Worm (Caenorhabditis elegans) whole organism, L1 larva: Measurements from ENCODE around the gene Y53F4B.25.

Experiments
- C34B4.2 ChIP-seq: sonication (generic microtip); optimal IDR thresholded peaks from 2 replicates; lab custom pipeline; 2017; ENCODE audit warnings: mild to moderate bottlenecking, missing genetic modification characterization, missing compliant biosample characterization
- Y116A8C.19 ChIP-seq: sonication (generic microtip); optimal IDR thresholded peaks from 2 replicates; lab custom pipeline; 2016; ENCODE audit warnings: missing compliant biosample characterization, missing genetic modification characterization, borderline replicate concordance
- alr-1 ChIP-seq: fragments of 200-800 bp; sonication (Bioruptor generic); optimal IDR thresholded peaks from 2 replicates; lab custom pipeline; 2018; ENCODE audit warnings: borderline replicate concordance, mild to moderate bottlenecking, missing genetic modification characterization, missing compliant biosample characterization
- aly-2 ChIP-seq: fragments of 150-350 bp; optimal IDR thresholded peaks from 2 replicates; lab custom pipeline; 2014; ENCODE audit warnings: missing biosample characterization, missing genetic modification characterization
- blmp-1 ChIP-seq: fragments of 150-350 bp; optimal IDR thresholded peaks from 2 replicates; lab custom pipeline; 2014; ENCODE audit warnings: missing biosample characterization, missing genetic modification characterization
- ceh-63 ChIP-seq: fragments of 200-800 bp; sonication (Bioruptor generic); optimal IDR thresholded peaks from 2 replicates; lab custom pipeline; 2018; ENCODE audit warnings: mild to moderate bottlenecking, missing genetic modification characterization, missing compliant biosample characterization
- ceh-82 ChIP-seq, 3 experiments: fragments of 150-350 bp in 1 of 3; sonication (generic microtip) in 2 of 3; optimal IDR thresholded peaks; 2 replicates each; lab custom pipeline; 2014 to 2017; ENCODE audit warnings: missing biosample characterization in 3 of 3, missing genetic modification characterization in 3 of 3
- ces-1 ChIP-seq: fragments of 150-350 bp; optimal IDR thresholded peaks from 2 replicates; lab custom pipeline; 2014; ENCODE audit warnings: missing biosample characterization, missing genetic modification reagents, missing genetic modification characterization
- efl-1 ChIP-seq, 4 experiments: fragments of 150-350 bp; optimal IDR thresholded peaks in 3 of 4; peaks in 1 of 4; 1 replicate in 1 of 4; 2 replicates in 3 of 4; lab custom pipeline; 2014; ENCODE audit warnings: missing biosample characterization in 2 of 4, missing genetic modification characterization in 2 of 4, missing genetic modification reagents in 2 of 4
- efl-3 ChIP-seq: fragments of 200-800 bp; sonication (Bioruptor generic); optimal IDR thresholded peaks from 2 replicates; lab custom pipeline; 2018; ENCODE audit warnings: mild to moderate bottlenecking, missing genetic modification characterization, missing compliant biosample characterization
- egl-27 ChIP-seq, 2 experiments: fragments of 150-350 bp in 1 of 2; sonication (generic microtip); optimal IDR thresholded peaks; 3 replicates each; lab custom pipeline; 2017 to 2018; ENCODE audit warnings: missing biosample characterization in 2 of 2, missing genetic modification characterization in 2 of 2, missing genetic modification reagents in 2 of 2
- elt-2 ChIP-seq: sonication (generic microtip); optimal IDR thresholded peaks from 2 replicates; lab custom pipeline; 2016; ENCODE audit warnings: missing genetic modification characterization, mild to moderate bottlenecking, inconsistent platforms, missing compliant biosample characterization, missing genetic modification reagents
- fkh-4 ChIP-seq: sonication (generic microtip); optimal IDR thresholded peaks from 2 replicates; lab custom pipeline; 2016; ENCODE audit warnings: missing compliant biosample characterization, missing genetic modification characterization, borderline replicate concordance
- fkh-8 ChIP-seq: sonication (generic microtip); optimal IDR thresholded peaks from 2 replicates; lab custom pipeline; 2016; ENCODE audit warnings: mild to moderate bottlenecking, missing genetic modification characterization, missing compliant biosample characterization
- fos-1 ChIP-seq: fragments of 150-350 bp; optimal IDR thresholded peaks from 2 replicates; lab custom pipeline; 2014; ENCODE audit warnings: missing biosample characterization, missing genetic modification characterization
- grh-1 ChIP-seq: fragments of 200-800 bp; sonication (Bioruptor generic); IDR thresholded peaks from 2 replicates; pipeline ENCODE4 v1.3.6; 2022; ENCODE audit warnings: missing genetic modification reagents, missing genetic modification characterization, missing compliant biosample characterization
- hlh-17 ChIP-seq: fragments of 200-800 bp; sonication (Bioruptor generic); optimal IDR thresholded peaks from 2 replicates; lab custom pipeline; 2018; ENCODE audit warnings: missing genetic modification characterization, mild to moderate bottlenecking, missing compliant biosample characterization, moderate library complexity, borderline replicate concordance
- lin-13 ChIP-seq: fragments of 150-350 bp; optimal IDR thresholded peaks from 2 replicates; lab custom pipeline; 2014; ENCODE audit warnings: missing biosample characterization, missing genetic modification reagents, missing genetic modification characterization
- lin-15B ChIP-seq: fragments of 150-350 bp; sonication (generic microtip); optimal IDR thresholded peaks from 3 replicates; lab custom pipeline; 2014; ENCODE audit warnings: missing biosample characterization, missing genetic modification characterization
- lin-35 ChIP-seq, 2 experiments: fragments of 150-350 bp; optimal IDR thresholded peaks; 2 replicates each; lab custom pipeline; 2014; ENCODE audit warnings: missing biosample characterization in 2 of 2, missing genetic modification characterization in 2 of 2, missing genetic modification reagents in 2 of 2
- lir-3 ChIP-seq: sonication (generic microtip); optimal IDR thresholded peaks from 2 replicates; lab custom pipeline; 2016; ENCODE audit warnings: mild to moderate bottlenecking, missing genetic modification characterization, moderate library complexity, missing compliant biosample characterization; ENCODE audit not compliant: poor library complexity
- lsy-2 ChIP-seq, 2 experiments: fragments of 150-350 bp; optimal IDR thresholded peaks; 2 replicates each; lab custom pipeline; 2014; ENCODE audit warnings: missing biosample characterization in 2 of 2, missing genetic modification characterization in 2 of 2
- mab-9 ChIP-seq: fragments of 200-800 bp; sonication (Bioruptor generic); IDR thresholded peaks from 2 replicates; pipeline ENCODE4 v1.3.6; 2022; ENCODE audit warnings: missing genetic modification reagents, missing genetic modification characterization, missing compliant biosample characterization
- nhr-12 ChIP-seq: sonication (generic microtip); optimal IDR thresholded peaks from 2 replicates; lab custom pipeline; 2017; ENCODE audit warnings: missing biosample characterization, missing genetic modification characterization
- nhr-19 ChIP-seq: fragments of 200-800 bp; sonication (Bioruptor generic); conservative IDR thresholded peaks from 2 replicates; pipeline ENCODE4 v1.3.6; 2022; ENCODE audit warnings: missing genetic modification characterization, missing compliant biosample characterization
- nhr-76 ChIP-seq: sonication (generic microtip); optimal IDR thresholded peaks from 2 replicates; lab custom pipeline; 2017; ENCODE audit warnings: missing biosample characterization, missing genetic modification characterization
- nhr-77 ChIP-seq: fragments of 150-350 bp; optimal IDR thresholded peaks from 2 replicates; lab custom pipeline; 2014; ENCODE audit warnings: missing biosample characterization, missing genetic modification characterization
- nhr-90 ChIP-seq: sonication (generic microtip); optimal IDR thresholded peaks from 2 replicates; lab custom pipeline; 2016; ENCODE audit warnings: mild to moderate bottlenecking, missing genetic modification characterization, missing compliant biosample characterization; ENCODE audit not compliant: poor library complexity
- pag-3 ChIP-seq: sonication (generic microtip); optimal IDR thresholded peaks from 2 replicates; lab custom pipeline; 2017; ENCODE audit warnings: missing genetic modification characterization, mild to moderate bottlenecking, missing compliant biosample characterization, antibody characterized with exemption, borderline replicate concordance; ENCODE audit not compliant: insufficient read depth
- pax-3 ChIP-seq: fragments of 200-800 bp; sonication (Bioruptor generic); optimal IDR thresholded peaks from 2 replicates; lab custom pipeline; 2018; ENCODE audit warnings: mild to moderate bottlenecking, missing genetic modification characterization, moderate library complexity, missing compliant biosample characterization
- rnt-1 ChIP-seq: sonication (generic microtip); optimal IDR thresholded peaks from 2 replicates; lab custom pipeline; 2016; ENCODE audit warnings: mild to moderate bottlenecking, missing genetic modification characterization, moderate library complexity, missing compliant biosample characterization
- skn-1 ChIP-seq: fragments of 150-350 bp; optimal IDR thresholded peaks from 2 replicates; lab custom pipeline; 2014; ENCODE audit warnings: missing biosample characterization, missing genetic modification characterization
- sup-37 ChIP-seq: fragments of 200-800 bp; sonication (Bioruptor generic); optimal IDR thresholded peaks from 2 replicates; lab custom pipeline; 2018; ENCODE audit warnings: mild to moderate bottlenecking, missing genetic modification characterization, missing compliant biosample characterization
- tlp-1 ChIP-seq: fragments of 150-350 bp; optimal IDR thresholded peaks from 2 replicates; lab custom pipeline; 2014; ENCODE audit warnings: missing biosample characterization, missing genetic modification characterization
- unc-62 ChIP-seq: fragments of 150-350 bp; optimal IDR thresholded peaks from 2 replicates; lab custom pipeline; 2014; ENCODE audit warnings: missing biosample characterization, missing genetic modification reagents, missing genetic modification characterization
- vab-15 ChIP-seq: sonication (generic microtip); optimal IDR thresholded peaks from 2 replicates; lab custom pipeline; 2017; ENCODE audit warnings: missing genotype, mild to moderate bottlenecking, missing genetic modification characterization, missing compliant biosample characterization
- zip-4 ChIP-seq: fragments of 200-800 bp; sonication (Bioruptor generic); optimal IDR thresholded peaks from 2 replicates; lab custom pipeline; 2018; ENCODE audit warnings: mild to moderate bottlenecking, missing genetic modification characterization, moderate library complexity, missing compliant biosample characterization
- ztf-11 ChIP-seq, 2 experiments: sonication (generic microtip); optimal IDR thresholded peaks; 2 replicates each; lab custom pipeline; 2016 to 2017; ENCODE audit warnings: missing genetic modification characterization in 2 of 2, missing biosample characterization in 1 of 2, missing compliant biosample characterization in 1 of 2

Y53F4B.25 gene

DNA sequence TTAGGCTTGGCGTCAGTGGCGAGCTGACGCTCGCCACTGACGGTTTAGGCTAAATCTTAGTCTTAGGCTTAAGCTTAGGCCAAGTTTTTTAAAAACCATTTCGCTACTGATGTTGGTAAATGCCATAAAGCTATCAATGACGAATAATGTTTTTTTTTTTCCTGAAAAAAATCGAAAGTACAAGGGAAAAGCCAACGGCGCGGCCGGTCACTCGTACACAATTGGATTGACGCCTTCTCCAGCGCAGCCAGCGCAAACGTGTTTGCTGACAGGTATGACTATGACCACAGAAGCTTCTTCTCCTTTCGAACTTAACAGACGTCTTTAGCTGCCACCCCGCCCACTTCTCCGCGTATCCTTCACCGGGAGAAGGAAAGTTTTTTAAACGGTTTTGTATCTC is 9.6 kb downstream of the Y53F4B.25 start, which contains the start of gene Y53F4B.27:
Gene Y53F4B.27, plus strand, starts transcription at position 301 of the 400 bp plus-strand sequence.
- no peak for TF ChIP-seq nhr-76
- TF ChIP-seq blmp-1 (tag; lab: Kevin White, UChicago): peak; percentile 63

DNA sequence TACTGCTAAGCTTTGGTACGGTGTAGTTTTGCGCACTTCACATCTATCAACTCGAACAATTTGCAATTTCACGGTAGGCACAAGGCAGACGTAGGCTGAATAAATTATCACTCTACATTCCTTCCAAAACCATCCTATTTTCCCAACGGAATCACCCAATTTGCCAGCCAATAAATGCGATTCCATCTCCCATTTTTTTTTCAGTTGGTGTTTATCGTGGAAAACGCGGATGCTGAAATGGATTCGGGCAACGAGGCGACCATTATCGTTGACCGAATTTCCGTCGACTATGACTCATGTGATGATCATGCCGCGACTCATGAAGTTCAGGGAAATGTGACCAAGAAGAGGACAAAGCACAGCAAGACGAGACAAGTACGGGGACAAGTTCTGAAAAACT is 12.5 kb downstream of the Y53F4B.25 start:
- no peak for TF ChIP-seq fos-1 (tag; lab: Kevin White, UChicago)
- no peak for TF ChIP-seq blmp-1 (tag; lab: Kevin White, UChicago)
- TF ChIP-seq fkh-8 (tag; lab: Kevin White, UChicago): no peak
- TF ChIP-seq elt-2 (tag; lab: Kevin White, UChicago): no peak
- TF ChIP-seq ceh-63 (GFP tag; lab: Kevin White, UChicago): no peak
- no peak for TF ChIP-seq pag-3 (tag; lab: Kevin White, UChicago)
- no peak for TF ChIP-seq vab-15 (tag; lab: Kevin White, UChicago)
- no peak for TF ChIP-seq nhr-19 (GFP tag; lab: Robert Waterston, UW)
- no peak for TF ChIP-seq zip-4 (GFP tag; lab: Kevin White, UChicago)
- TF ChIP-seq ztf-11 (tag; optimal IDR thresholded peaks at IDR 0.05; lab: Kevin White, UChicago): no peak
- no peak for TF ChIP-seq lin-35 (GFP tag; optimal IDR thresholded peaks at IDR 0.05; lab: Kevin White, UChicago)
- no peak for TF ChIP-seq Y116A8C.19
- TF ChIP-seq lin-13 (GFP tag; lab: Kevin White, UChicago): no peak
- TF ChIP-seq ceh-82 (tag; optimal IDR thresholded peaks at IDR 0.05; lab: Kevin White, UChicago): no peak

DNA sequence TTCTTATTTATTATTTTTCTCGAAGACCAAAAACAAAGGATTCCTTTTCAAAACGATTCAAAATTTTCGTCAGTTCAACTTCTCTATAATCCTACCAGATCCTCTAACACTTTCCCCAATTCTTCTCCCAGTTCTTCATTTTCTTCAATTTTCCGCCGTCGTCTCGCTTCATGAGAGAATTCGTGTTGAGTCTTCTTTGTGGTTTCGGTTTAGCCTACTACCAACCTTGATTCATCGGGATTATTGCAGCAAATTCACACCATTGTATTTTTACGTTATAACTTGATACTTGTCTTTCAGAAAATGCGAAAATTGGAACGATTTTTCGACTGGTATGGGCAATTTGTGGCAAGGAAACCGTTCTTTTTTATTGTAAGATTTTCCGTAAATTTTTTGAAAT is 21.9 kb downstream of the Y53F4B.25 start, which contains the start of gene ptr-20:
Gene ptr-20, plus strand, starts transcription at position 301 of the 400 bp plus-strand sequence.
- TF ChIP-seq grh-1 (no peak), fkh-8 (tag; lab: Kevin White, UChicago) (no peak)

DNA sequence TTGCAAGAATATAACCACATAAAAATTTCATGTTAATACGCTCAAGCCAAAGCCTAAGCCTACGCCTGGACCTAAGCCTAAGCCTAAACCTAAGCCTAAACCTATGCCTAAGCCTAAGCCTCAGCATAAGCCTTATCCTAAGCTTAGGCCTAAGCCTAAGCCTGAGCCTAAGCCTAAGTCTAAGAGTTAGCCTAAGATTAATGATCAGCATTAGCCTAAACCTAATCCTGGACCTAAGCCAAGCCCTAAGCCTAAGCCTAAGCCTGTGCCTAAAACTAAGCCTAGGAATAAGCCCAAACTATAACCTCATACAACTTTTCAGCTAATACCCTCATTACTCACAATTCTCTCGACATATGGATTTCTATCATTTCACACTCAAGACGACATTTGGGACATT is 22.4 kb downstream of the Y53F4B.25 start:
- TF ChIP-seq rnt-1 (tag; lab: Kevin White, UChicago) (no peak), lin-13 (GFP tag; lab: Kevin White, UChicago) (no peak), fkh-4 (no peak), skn-1 (tag; lab: Kevin White, UChicago) (no peak), efl-1 (optimal IDR thresholded peaks at IDR 0.05; lab: Kevin White, UChicago) (no peak), efl-1 (GFP tag; optimal IDR thresholded peaks at IDR 0.05 in 1 of 2; lab: Kevin White, UChicago) (peak in 1 of 2 experiments; percentile 59)

DNA sequence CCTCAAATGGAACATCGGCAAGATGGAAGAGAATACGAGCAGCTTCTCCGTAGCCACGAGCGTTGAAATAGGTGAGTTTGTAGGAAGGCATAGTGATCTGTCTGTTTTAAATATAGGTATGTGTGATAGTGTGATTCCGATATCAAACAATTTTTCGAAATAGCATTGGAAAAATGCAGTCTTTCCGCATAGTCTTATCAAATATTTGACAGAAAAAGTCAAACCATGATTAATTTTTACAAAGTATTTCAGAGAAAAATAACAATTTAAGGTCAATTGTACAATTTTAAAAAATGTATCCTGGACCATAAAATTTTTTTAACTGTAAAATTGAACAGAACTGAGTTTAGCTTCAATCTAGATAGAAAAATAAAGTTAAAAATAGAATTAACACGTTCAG is 28.5 kb downstream of the Y53F4B.25 start, which contains the start of gene gst-26:
Gene gst-26, minus strand, starts transcription at position 101 of the 400 bp plus-strand sequence.
- no peak for TF ChIP-seq ceh-63 (GFP tag; lab: Kevin White, UChicago)
- no peak for TF ChIP-seq tlp-1 (tag; lab: Kevin White, UChicago)
- no peak for TF ChIP-seq rnt-1 (tag; lab: Kevin White, UChicago)
- TF ChIP-seq pax-3 (tag; lab: Kevin White, UChicago): no peak
- TF ChIP-seq efl-3: no peak
- no peak for TF ChIP-seq lir-3
- no peak for TF ChIP-seq ceh-82 (tag; optimal IDR thresholded peaks at IDR 0.05; lab: Kevin White, UChicago)

DNA sequence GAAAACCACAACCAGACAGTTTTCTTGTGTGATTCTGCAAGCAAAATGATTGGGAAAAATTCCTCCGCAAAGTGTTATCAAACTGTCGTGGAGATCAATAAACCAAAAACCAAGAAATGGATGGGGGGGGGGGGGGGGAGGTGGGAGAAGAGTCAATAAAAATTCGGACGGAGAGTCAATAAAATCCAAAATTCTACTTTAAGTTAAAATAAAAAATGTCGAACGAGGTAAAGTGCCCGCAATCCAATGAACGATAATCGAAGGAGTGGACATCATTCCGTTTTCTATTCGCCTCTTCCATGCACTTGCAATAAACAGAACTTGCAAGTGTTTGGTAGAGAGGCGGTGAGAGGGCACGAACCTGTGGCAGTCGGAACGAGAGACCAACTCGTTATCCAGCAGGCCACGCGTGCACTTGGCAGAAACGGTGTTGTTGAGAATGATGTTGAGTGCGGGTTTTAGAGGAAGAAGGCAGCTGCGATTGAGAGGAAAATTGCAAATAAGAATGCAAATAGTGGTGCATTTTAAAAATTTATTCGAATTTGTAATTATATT is 29.8 kb downstream of the Y53F4B.25 start, which contains the start of gene gst-27:
Gene gst-27, minus strand, starts transcription at position 51 of the 555 bp plus-strand sequence.
- TF ChIP-seq tlp-1 (tag; lab: Kevin White, UChicago) (no peak), mab-9 (no peak), sup-37 (no peak), egl-27 (tag; optimal IDR thresholded peaks at IDR 0.05; lab: Kevin White, UChicago) (peak; percentile 5 to 49), nhr-90 (tag; lab: Kevin White, UChicago) (peak; percentile 91), aly-2 (tag; lab: Kevin White, UChicago) (peak; percentile 59), lsy-2 (tag; optimal IDR thresholded peaks at IDR 0.05; lab: Kevin White, UChicago) (peak; percentile 79 to 88), lin-15B (tag; lab: Kevin White, UChicago) (no peak), efl-1 (optimal IDR thresholded peaks at IDR 0.05; lab: Kevin White, UChicago) (peak; percentile 72 to 80), efl-1 (GFP tag; optimal IDR thresholded peaks at IDR 0.05 in 1 of 2; lab: Kevin White, UChicago) (peak; percentile 71 to 95), hlh-17 (GFP tag; lab: Kevin White, UChicago) (no peak), zip-4 (GFP tag; lab: Kevin White, UChicago) (peak; percentile 37), C34B4.2 (tag; lab: Kevin White, UChicago) (no peak), pax-3 (tag; lab: Kevin White, UChicago) (peak; percentile 64), nhr-77 (peak; percentile 93), alr-1 (tag; lab: Kevin White, UChicago) (no peak), nhr-12 (tag; lab: Kevin White, UChicago) (no peak), ces-1 (GFP tag; lab: Kevin White, UChicago) (no peak), skn-1 (tag; lab: Kevin White, UChicago) (peak; percentile 84), unc-62 (GFP tag; lab: Kevin White, UChicago) (no peak)
